Worm (Caenorhabditis elegans) whole organism, midembryonic: ENCODE results near the gene grsp-2.

Experiments used
- T22C8.4 ChIP-seq: fragments of 200-800 bp; sonication (Bioruptor generic); IDR thresholded peaks from 2 replicates; pipeline ENCODE4 v1.3.6; 2022; ENCODE audit warnings: missing genetic modification characterization, missing compliant biosample characterization
- cog-1 ChIP-seq: sonication (generic microtip); optimal IDR thresholded peaks from 2 replicates; lab custom pipeline; 2016; ENCODE audit warnings: missing genetic modification characterization, missing compliant biosample characterization
- flt-1 ChIP-seq: fragments of 200-800 bp; sonication (Bioruptor generic); IDR thresholded peaks from 2 replicates; pipeline ENCODE4 v1.3.6; 2022; ENCODE audit warnings: missing genetic modification characterization, missing compliant biosample characterization
- klf-2 ChIP-seq: fragments of 200-800 bp; sonication (Bioruptor generic); conservative IDR thresholded peaks from 2 replicates; pipeline ENCODE4 v1.3.6; 2022; ENCODE audit warnings: missing genetic modification reagents, missing genetic modification characterization, missing compliant biosample characterization
- med-1 ChIP-seq: sonication (generic microtip); optimal IDR thresholded peaks from 2 replicates; lab custom pipeline; 2017; ENCODE audit warnings: missing genetic modification characterization, mild to moderate bottlenecking, missing compliant biosample characterization, antibody characterized with exemption, missing genetic modification reagents; ENCODE audit not compliant: insufficient read depth
- ref-1 ChIP-seq: fragments of 200-800 bp; sonication (Bioruptor generic); conservative IDR thresholded peaks from 2 replicates; pipeline ENCODE4 v1.3.6; 2022; ENCODE audit warnings: missing genetic modification reagents, missing genetic modification characterization, missing compliant biosample characterization
- tab-1 ChIP-seq: fragments of 200-800 bp; sonication (Bioruptor generic); IDR thresholded peaks from 2 replicates; pipeline ENCODE4 v1.3.6; 2022; ENCODE audit warnings: missing genetic modification characterization, missing compliant biosample characterization
- ztf-23 ChIP-seq: fragments of 200-800 bp; sonication (Bioruptor generic); IDR thresholded peaks from 2 replicates; pipeline ENCODE4 v1.3.6; 2022; ENCODE audit warnings: missing genetic modification reagents, missing genetic modification characterization, missing compliant biosample characterization
- ztf-29 ChIP-seq: fragments of 200-800 bp; sonication (Bioruptor generic); IDR thresholded peaks from 2 replicates; pipeline ENCODE4 v1.3.6; 2022; ENCODE audit warnings: missing genetic modification reagents, missing genetic modification characterization, missing compliant biosample characterization

Gene grsp-2

ce11 chrIV:8794895-8795665, 21.0 kb upstream of the grsp-2 start:
- TF ChIP-seq tab-1 (GFP tag; lab: Robert Waterston, UW) (no peak), klf-2 (no peak), med-1 (GFP tag; lab: Kevin White, UChicago) (no peak), T22C8.4 (no peak), flt-1 (GFP tag; lab: Robert Waterston, UW) (no peak), ref-1 (GFP tag; lab: Robert Waterston, UW) (no peak), ztf-23 (GFP tag; lab: Robert Waterston, UW) (no peak), cog-1 (tag; lab: Kevin White, UChicago) (no peak), ztf-29 (GFP tag; lab: Robert Waterston, UW) (no peak)

- TF ChIP-seq tab-1 (GFP tag; lab: Robert Waterston, UW) (no peak), ref-1 (GFP tag; lab: Robert Waterston, UW) (no peak), T22C8.4 (no peak), cog-1 (tag; lab: Kevin White, UChicago) (no peak), ztf-29 (GFP tag; lab: Robert Waterston, UW) (no peak)
These were observed 19.9 kb upstream of the grsp-2 start for ce11 chrIV:8796246-8796645.

- TF ChIP-seq tab-1 (GFP tag; lab: Robert Waterston, UW): no peak
- TF ChIP-seq ref-1 (GFP tag; lab: Robert Waterston, UW): no peak
- no peak for TF ChIP-seq cog-1 (tag; lab: Kevin White, UChicago)
- TF ChIP-seq ztf-23 (GFP tag; lab: Robert Waterston, UW): no peak
- no peak for TF ChIP-seq med-1 (GFP tag; lab: Kevin White, UChicago)
- TF ChIP-seq ztf-29 (GFP tag; lab: Robert Waterston, UW): no peak
- TF ChIP-seq T22C8.4: no peak
- TF ChIP-seq flt-1 (GFP tag; lab: Robert Waterston, UW): no peak
- no peak for TF ChIP-seq klf-2
These were observed 17.9 kb upstream of the grsp-2 start, which contains the start of gene clec-182 for ce11 chrIV:8798255-8798654. TSS of gene clec-182 (minus strand) at chrIV:8798355.

- TF ChIP-seq med-1 (GFP tag; lab: Kevin White, UChicago) (no peak), flt-1 (GFP tag; lab: Robert Waterston, UW) (no peak), T22C8.4 (no peak), ztf-29 (GFP tag; lab: Robert Waterston, UW) (no peak), tab-1 (GFP tag; lab: Robert Waterston, UW) (no peak), cog-1 (tag; lab: Kevin White, UChicago) (no peak), ztf-23 (GFP tag; lab: Robert Waterston, UW) (no peak), klf-2 (no peak), ref-1 (GFP tag; lab: Robert Waterston, UW) (no peak)
These were observed 8.8 kb upstream of the grsp-2 start for ce11 chrIV:8807327-8807726.

ce11 chrIV:8813614-8814013, 2.5 kb upstream of the grsp-2 start, which contains the start of gene exc-5:
TSS of gene exc-5 (minus strand) at chrIV:8813670.
- no peak for TF ChIP-seq klf-2
- TF ChIP-seq T22C8.4: no peak
- TF ChIP-seq med-1 (GFP tag; lab: Kevin White, UChicago): no peak
- TF ChIP-seq ztf-29 (GFP tag; lab: Robert Waterston, UW): no peak
- no peak for TF ChIP-seq ref-1 (GFP tag; lab: Robert Waterston, UW)
- TF ChIP-seq ztf-23 (GFP tag; lab: Robert Waterston, UW): no peak
- no peak for TF ChIP-seq flt-1 (GFP tag; lab: Robert Waterston, UW)
- no peak for TF ChIP-seq tab-1 (GFP tag; lab: Robert Waterston, UW)
- TF ChIP-seq cog-1 (tag; lab: Kevin White, UChicago): no peak

ce11 chrIV:8815162-8815561, 967 bp upstream of the grsp-2 start:
- no peak for TF ChIP-seq T22C8.4
- TF ChIP-seq med-1 (GFP tag; lab: Kevin White, UChicago): no peak
- TF ChIP-seq tab-1 (GFP tag; lab: Robert Waterston, UW): no peak
- no peak for TF ChIP-seq flt-1 (GFP tag; lab: Robert Waterston, UW)
- no peak for TF ChIP-seq ztf-23 (GFP tag; lab: Robert Waterston, UW)
- TF ChIP-seq cog-1 (tag; lab: Kevin White, UChicago): no peak
- TF ChIP-seq ref-1 (GFP tag; lab: Robert Waterston, UW): no peak
- no peak for TF ChIP-seq ztf-29 (GFP tag; lab: Robert Waterston, UW)
- no peak for TF ChIP-seq klf-2

ce11 chrIV:8816617-8817016, 488 bp downstream of the grsp-2 start:
- no peak for TF ChIP-seq ztf-29 (GFP tag; lab: Robert Waterston, UW)
- TF ChIP-seq klf-2: no peak
- 0 out of 2 replicates have a peak, but pooled peaks have one; percentile 10 for TF ChIP-seq ztf-23 (GFP tag; lab: Robert Waterston, UW)
- 0 out of 2 replicates have a peak, but pooled peaks have one; percentile 20 for TF ChIP-seq flt-1 (GFP tag; lab: Robert Waterston, UW)
- no peak for TF ChIP-seq tab-1 (GFP tag; lab: Robert Waterston, UW)
- TF ChIP-seq med-1 (GFP tag; lab: Kevin White, UChicago): no peak

- TF ChIP-seq ztf-23 (GFP tag; lab: Robert Waterston, UW) (no peak), ztf-29 (GFP tag; lab: Robert Waterston, UW) (no peak), T22C8.4 (no peak), ref-1 (GFP tag; lab: Robert Waterston, UW) (no peak), tab-1 (GFP tag; lab: Robert Waterston, UW) (no peak), klf-2 (no peak), cog-1 (tag; lab: Kevin White, UChicago) (no peak), med-1 (GFP tag; lab: Kevin White, UChicago) (no peak), flt-1 (GFP tag; lab: Robert Waterston, UW) (no peak)
These were observed 1.5 kb downstream of the grsp-2 start, which contains the start of gene T28C6.10 for ce11 chrIV:8817639-8818038. TSS of gene T28C6.10 (plus strand) at chrIV:8817939.

ce11 chrIV:8819471-8819870, 3.3 kb downstream of the grsp-2 start:
- TF ChIP-seq klf-2: no peak
- no peak for TF ChIP-seq T22C8.4
- TF ChIP-seq tab-1 (GFP tag; lab: Robert Waterston, UW): no peak
- TF ChIP-seq cog-1 (tag; lab: Kevin White, UChicago): no peak
